Worm (Caenorhabditis elegans) whole organism, mixed stage, embryonic: Measurements from ENCODE around the gene srd-25.

ENCODE experiments used
- bed-3 ChIP-seq: fragments of 200-800 bp; sonication (Bioruptor generic); optimal IDR thresholded peaks from 3 replicates; lab custom pipeline; 2018; ENCODE audit warnings: mild to moderate bottlenecking, missing genetic modification characterization, moderate library complexity, missing compliant biosample characterization
- ceh-39 ChIP-seq: fragments of 150-350 bp; optimal IDR thresholded peaks from 2 replicates; lab custom pipeline; 2014; ENCODE audit warnings: missing biosample characterization, missing genetic modification characterization
- ceh-43 ChIP-seq: fragments of 200-800 bp; sonication (Bioruptor generic); optimal IDR thresholded peaks from 2 replicates; lab custom pipeline; 2018; ENCODE audit warnings: mild to moderate bottlenecking, missing genetic modification characterization, moderate library complexity, missing compliant biosample characterization
- ceh-83 ChIP-seq: fragments of 200-800 bp; sonication (Bioruptor generic); optimal IDR thresholded peaks from 2 replicates; lab custom pipeline; 2018; ENCODE audit warnings: mild to moderate bottlenecking, missing genetic modification characterization, missing compliant biosample characterization
- ces-1 ChIP-seq: fragments of 150-350 bp; optimal IDR thresholded peaks from 2 replicates; lab custom pipeline; 2014; ENCODE audit warnings: missing biosample characterization, missing genetic modification reagents, missing genetic modification characterization
- cnd-1 ChIP-seq: fragments of 200-800 bp; sonication (Bioruptor generic); optimal IDR thresholded peaks from 2 replicates; lab custom pipeline; 2018; ENCODE audit warnings: mild to moderate bottlenecking, missing genetic modification characterization, missing compliant biosample characterization
- elt-1 ChIP-seq: sonication (generic microtip); optimal IDR thresholded peaks from 2 replicates; lab custom pipeline; 2017; ENCODE audit warnings: missing genetic modification characterization, mild to moderate bottlenecking, missing compliant biosample characterization, antibody characterized with exemption, moderate library complexity, borderline replicate concordance; ENCODE audit not compliant: insufficient read depth
- elt-3 ChIP-seq: fragments of 150-350 bp; optimal IDR thresholded peaks from 2 replicates; lab custom pipeline; 2014; ENCODE audit warnings: missing biosample characterization, missing genetic modification characterization
- flh-1 ChIP-seq: fragments of 200-800 bp; sonication (Bioruptor generic); optimal IDR thresholded peaks from 2 replicates; lab custom pipeline; 2018; ENCODE audit warnings: mild to moderate bottlenecking, missing genetic modification characterization, moderate library complexity, missing compliant biosample characterization
- ham-2 ChIP-seq: fragments of 200-800 bp; sonication (Bioruptor generic); optimal IDR thresholded peaks from 2 replicates; lab custom pipeline; 2018; ENCODE audit warnings: mild to moderate bottlenecking, missing genetic modification characterization, missing compliant biosample characterization
- hlh-1 ChIP-seq: fragments of 150-350 bp; optimal IDR thresholded peaks from 2 replicates; lab custom pipeline; 2014; ENCODE audit warnings: missing biosample characterization, missing genetic modification reagents, missing genetic modification characterization
- lin-13 ChIP-seq: fragments of 150-350 bp; optimal IDR thresholded peaks from 2 replicates; lab custom pipeline; 2014; ENCODE audit warnings: missing biosample characterization, missing genetic modification characterization
- lin-32 ChIP-seq: fragments of 200-800 bp; sonication (Bioruptor generic); optimal IDR thresholded peaks from 2 replicates; lab custom pipeline; 2018; ENCODE audit warnings: mild to moderate bottlenecking, missing genetic modification characterization, missing compliant biosample characterization
- lsy-2 ChIP-seq: fragments of 150-350 bp; optimal IDR thresholded peaks from 2 replicates; lab custom pipeline; 2014; ENCODE audit warnings: missing biosample characterization, missing genetic modification characterization
- mab-5 ChIP-seq: fragments of 150-350 bp; optimal IDR thresholded peaks from 2 replicates; lab custom pipeline; 2014; ENCODE audit warnings: missing biosample characterization, missing genetic modification characterization
- mep-1 ChIP-seq: fragments of 150-350 bp; optimal IDR thresholded peaks from 2 replicates; lab custom pipeline; 2017; ENCODE audit warnings: missing biosample characterization, missing genetic modification reagents, missing genetic modification characterization, inconsistent platforms
- mls-2 ChIP-seq: sonication (generic microtip); optimal IDR thresholded peaks from 2 replicates; lab custom pipeline; 2016; ENCODE audit warnings: mild to moderate bottlenecking, missing genetic modification characterization, moderate library complexity, missing compliant biosample characterization
- nhr-12 ChIP-seq: fragments of 150-350 bp; optimal IDR thresholded peaks from 2 replicates; lab custom pipeline; 2014; ENCODE audit warnings: missing biosample characterization, missing genetic modification characterization
- nhr-2 ChIP-seq: fragments of 150-350 bp; optimal IDR thresholded peaks from 2 replicates; lab custom pipeline; 2014; ENCODE audit warnings: missing biosample characterization, missing genetic modification characterization
- nhr-237 ChIP-seq: fragments of 150-350 bp; optimal IDR thresholded peaks from 2 replicates; lab custom pipeline; 2014; ENCODE audit warnings: missing biosample characterization, missing genetic modification characterization
- nhr-76 ChIP-seq: sonication (generic microtip); optimal IDR thresholded peaks from 2 replicates; lab custom pipeline; 2017; ENCODE audit warnings: missing biosample characterization, missing genetic modification characterization
- pha-4 ChIP-seq: fragments of 150-350 bp; optimal IDR thresholded peaks from 2 replicates; lab custom pipeline; 2018; ENCODE audit warnings: missing biosample characterization, missing genetic modification reagents, missing genetic modification characterization
- sem-2 ChIP-seq: fragments of 200-800 bp; sonication (Bioruptor generic); optimal IDR thresholded peaks from 2 replicates; lab custom pipeline; 2018; ENCODE audit warnings: mild to moderate bottlenecking, missing genetic modification characterization, missing compliant biosample characterization
- snpc-4 ChIP-seq: fragments of 150-350 bp; optimal IDR thresholded peaks from 2 replicates; lab custom pipeline; 2014; ENCODE audit warnings: missing biosample characterization, missing genetic modification characterization
- sptf-1 ChIP-seq: sonication (generic microtip); optimal IDR thresholded peaks from 2 replicates; lab custom pipeline; 2017; ENCODE audit warnings: mild to moderate bottlenecking, missing genetic modification characterization, moderate library complexity, missing compliant biosample characterization
- unc-120 ChIP-seq: sonication (generic microtip); optimal IDR thresholded peaks from 2 replicates; lab custom pipeline; 2017; ENCODE audit warnings: missing genetic modification characterization, missing compliant biosample characterization; ENCODE audit not compliant: poor library complexity, severe bottlenecking
- unc-39 ChIP-seq: fragments of 150-350 bp; optimal IDR thresholded peaks from 2 replicates; lab custom pipeline; 2014; ENCODE audit warnings: missing biosample characterization, missing genetic modification characterization
- unc-62 ChIP-seq: fragments of 150-350 bp; optimal IDR thresholded peaks from 2 replicates; lab custom pipeline; 2014; ENCODE audit warnings: missing biosample characterization, missing genetic modification reagents, missing genetic modification characterization
- ztf-11 ChIP-seq: fragments of 150-350 bp; optimal IDR thresholded peaks from 2 replicates; lab custom pipeline; 2014; ENCODE audit warnings: missing biosample characterization, missing genetic modification characterization

srd-25 gene

DNA sequence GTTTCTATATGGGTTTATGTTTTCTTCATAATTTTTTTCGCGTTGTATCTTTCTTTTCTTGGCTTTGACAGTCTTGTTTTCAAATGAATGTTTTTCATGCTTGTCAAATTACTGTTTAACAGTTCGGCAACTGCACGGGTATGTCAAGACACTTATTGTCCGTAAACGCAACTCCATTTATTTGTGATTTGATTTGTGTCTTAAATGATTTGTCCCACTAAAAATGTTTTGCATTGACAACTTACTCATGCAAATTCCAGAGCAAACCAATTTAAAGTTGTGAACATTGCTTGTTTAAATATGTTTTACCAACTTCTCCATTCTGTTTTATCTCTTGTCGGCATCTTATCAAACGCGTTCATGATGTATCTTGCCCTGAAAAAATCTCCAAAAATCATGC is at the start of gene srd-25:
srd-25 (plus strand) TSS at position 301 of the 400 bp plus-strand sequence.
- TF ChIP-seq mls-2 = no peak
- TF ChIP-seq sem-2 (GFP tag; lab: Kevin White, UChicago) = no peak
- TF ChIP-seq cnd-1 (tag; lab: Kevin White, UChicago) = no peak
- TF ChIP-seq nhr-12 (tag; lab: Kevin White, UChicago) = no peak
- TF ChIP-seq ceh-83 (GFP tag; lab: Kevin White, UChicago) = no peak
- no peak for TF ChIP-seq ceh-39
- no peak for TF ChIP-seq mab-5 (tag; lab: Kevin White, UChicago)
- TF ChIP-seq lin-32 (GFP tag; lab: Kevin White, UChicago) = no peak
- TF ChIP-seq ceh-43 (GFP tag; lab: Kevin White, UChicago) = no peak
- TF ChIP-seq unc-120 (tag; lab: Kevin White, UChicago) = no peak
- no peak for TF ChIP-seq mep-1

DNA sequence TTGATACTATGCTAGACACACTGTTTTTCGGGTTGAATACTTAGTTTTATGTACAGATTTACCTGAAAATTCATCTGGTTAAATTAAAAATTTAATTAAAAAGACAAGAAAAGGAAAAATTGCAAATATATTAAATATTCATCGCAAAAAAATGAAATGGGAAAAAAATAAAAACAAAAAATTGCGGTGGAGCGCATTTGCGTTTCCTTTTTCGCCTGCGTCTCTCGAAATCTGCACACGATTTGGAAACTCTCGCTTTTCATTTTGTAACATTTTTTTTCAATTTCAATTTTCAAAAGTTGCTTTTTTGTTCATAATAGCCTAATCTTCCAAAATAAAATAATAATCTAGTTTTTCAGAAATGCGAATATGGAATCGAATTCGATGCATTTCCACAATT is 44.2 kb upstream of the srd-25 start, which contains the start of the genes F19F10.11 and C50E3.5:
F19F10.11 (minus strand) TSS at position 68 of the 400 bp plus-strand sequence.
C50E3.5 (plus strand) TSS at position 360 of the 400 bp plus-strand sequence.
- TF ChIP-seq elt-1 (tag; lab: Kevin White, UChicago) = no peak
- TF ChIP-seq bed-3 = no peak
- no peak for TF ChIP-seq unc-39 (tag; lab: Kevin White, UChicago)
- TF ChIP-seq lin-13 (tag; lab: Kevin White, UChicago) = no peak
- no peak for TF ChIP-seq sem-2 (GFP tag; lab: Kevin White, UChicago)
- TF ChIP-seq unc-120 (tag; lab: Kevin White, UChicago) = no peak
- TF ChIP-seq mep-1 = peak; percentile 52
- no peak for TF ChIP-seq ceh-39
- TF ChIP-seq nhr-76 (tag; lab: Kevin White, UChicago) = no peak
- peak; percentile 5 for TF ChIP-seq lsy-2 (tag; lab: Kevin White, UChicago)
- TF ChIP-seq ztf-11 = no peak
- no peak for TF ChIP-seq nhr-12 (tag; lab: Kevin White, UChicago)
- TF ChIP-seq ces-1 (GFP tag; lab: Kevin White, UChicago) = peak; percentile 20
- TF ChIP-seq hlh-1 = no peak
- TF ChIP-seq cnd-1 (tag; lab: Kevin White, UChicago) = no peak
- no peak for TF ChIP-seq unc-62

DNA sequence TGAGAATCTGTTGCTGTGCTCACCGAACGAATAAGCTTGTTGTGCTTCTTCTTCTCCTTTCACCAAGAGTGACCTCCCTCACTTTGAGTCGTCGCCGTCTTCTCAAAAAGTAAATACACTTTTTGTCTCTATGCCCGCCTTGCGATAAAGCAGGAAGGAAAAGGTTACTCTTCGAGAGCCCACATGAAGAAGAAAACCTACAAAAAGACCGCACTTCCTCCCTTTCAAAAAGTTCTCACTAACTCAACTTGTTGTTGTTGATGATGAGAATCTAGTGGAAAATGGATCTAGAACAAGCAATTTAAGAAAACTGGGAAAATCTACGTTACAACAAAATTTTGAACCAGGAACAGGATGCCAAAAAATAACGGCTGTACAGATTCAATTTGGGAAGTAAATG is 41.4 kb upstream of the srd-25 start, which contains the start of gene C50E3.6:
C50E3.6 (minus strand) TSS at position 101 of the 400 bp plus-strand sequence.
- TF ChIP-seq elt-3 (no peak), unc-39 (tag; lab: Kevin White, UChicago) (no peak), nhr-2 (tag; lab: Kevin White, UChicago) (no peak), mab-5 (tag; lab: Kevin White, UChicago) (no peak), hlh-1 (no peak), ceh-83 (GFP tag; lab: Kevin White, UChicago) (no peak), nhr-237 (tag; lab: Kevin White, UChicago) (no peak), flh-1 (no peak), ceh-39 (no peak), mls-2 (no peak), unc-120 (tag; lab: Kevin White, UChicago) (no peak), mep-1 (no peak), sptf-1 (no peak)

DNA sequence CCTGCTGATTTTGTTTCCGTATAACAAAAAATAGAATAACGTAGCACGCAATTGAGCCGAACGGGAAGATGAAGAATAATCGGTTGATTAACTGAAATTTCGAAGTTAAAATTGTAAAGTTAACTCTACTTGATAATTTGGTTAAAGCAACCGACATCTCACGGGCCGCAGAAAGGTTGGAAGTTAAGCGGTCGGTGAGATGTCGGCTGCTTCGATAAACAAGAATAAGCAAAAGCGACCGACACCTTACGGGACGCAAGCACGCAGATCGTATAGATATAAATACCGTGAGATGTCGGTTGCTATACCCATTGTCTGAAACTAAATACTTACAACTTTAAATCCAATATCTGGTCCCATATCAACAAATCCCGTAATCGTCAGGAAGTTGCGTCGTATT is 36.7 kb upstream of the srd-25 start:
- TF ChIP-seq nhr-2 (tag; lab: Kevin White, UChicago) (no peak), elt-1 (tag; lab: Kevin White, UChicago) (no peak), ham-2 (GFP tag; lab: Kevin White, UChicago) (no peak), lin-32 (GFP tag; lab: Kevin White, UChicago) (no peak), nhr-237 (tag; lab: Kevin White, UChicago) (no peak), flh-1 (no peak), unc-62 (no peak), snpc-4 (tag; lab: Kevin White, UChicago) (no peak)

DNA sequence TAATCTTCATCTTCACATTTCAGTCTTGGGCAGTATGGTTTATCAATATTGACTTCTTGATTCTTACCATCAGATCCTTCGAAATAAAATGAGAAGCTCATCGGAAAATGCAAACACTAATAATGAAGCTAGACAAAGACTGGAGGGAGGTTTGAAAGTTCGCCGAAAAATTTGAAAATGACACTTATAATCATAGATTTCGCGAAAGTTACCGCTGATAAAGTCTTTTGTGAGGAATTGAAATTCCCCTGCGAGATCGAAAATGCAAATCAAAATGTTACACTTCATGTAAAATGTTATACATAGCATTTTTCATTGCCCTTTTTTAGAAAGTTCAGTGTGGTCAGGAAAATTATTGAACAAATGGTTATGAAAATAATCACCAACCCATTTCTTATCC is 33.6 kb upstream of the srd-25 start, which contains the start of gene C50E3.7:
C50E3.7 (minus strand) TSS at position 101 of the 400 bp plus-strand sequence.
- TF ChIP-seq ceh-39 = no peak
- TF ChIP-seq lin-13 (tag; lab: Kevin White, UChicago) = no peak
- TF ChIP-seq sem-2 (GFP tag; lab: Kevin White, UChicago) = no peak
- no peak for TF ChIP-seq sptf-1
- TF ChIP-seq lin-32 (GFP tag; lab: Kevin White, UChicago) = no peak
- TF ChIP-seq pha-4 (tag; lab: Kevin White, UChicago) = no peak
- TF ChIP-seq flh-1 = no peak
